Fruit fly (Drosophila melanogaster): ENCODE data around the gene Alp9.

Alp9 gene

dm6 chr3L:5637477-5637876 lies 42.1 kb downstream of the Alp9 start (continued):
- TF ChIP-seq vri (GFP tag; optimal IDR thresholded peaks at IDR 0.05) (no peak), CG6854 (GFP tag; optimal IDR thresholded peaks at IDR 0.05) (no peak), topi (GFP tag; optimal IDR thresholded peaks at IDR 0.05) (peak; percentile 61), CG32006 (GFP tag; optimal IDR thresholded peaks at IDR 0.05) (peak; percentile 67), CG11762 (GFP tag; optimal IDR thresholded peaks at IDR 0.05; ENCODE audit: insufficient read depth) (no peak), CG8632 (GFP tag; optimal IDR thresholded peaks at IDR 0.05) (peak; percentile 44), ss (GFP tag; optimal IDR thresholded peaks at IDR 0.05) (peak; percentile 19 to 65), Eip93F (GFP tag; optimal IDR thresholded peaks at IDR 0.05) (no peak), acj6 (GFP tag; optimal IDR thresholded peaks at IDR 0.05) (peak; percentile 56), esn (GFP tag; optimal IDR thresholded peaks at IDR 0.05) (peak; percentile 60), CG11294 (GFP tag; IDR thresholded peaks at IDR 0.05) (no peak), Hr39 (GFP tag; optimal IDR thresholded peaks at IDR 0.05) (peak; percentile 56), Hr38 (GFP tag; optimal IDR thresholded peaks at IDR 0.05) (no peak), CG15336 (GFP tag; IDR thresholded peaks at IDR 0.05) (no peak), lz (GFP tag; optimal IDR thresholded peaks at IDR 0.05) (peak; percentile 71), cyc (GFP tag; optimal IDR thresholded peaks at IDR 0.05) (peak; percentile 47), CG16779 (tag; optimal IDR thresholded peaks at IDR 0.05) (no peak), CG11902 (GFP tag; optimal IDR thresholded peaks at IDR 0.05) (no peak), Sox14 (GFP tag; optimal IDR thresholded peaks at IDR 0.05) (peak; percentile 62), Lpt (GFP tag; optimal IDR thresholded peaks at IDR 0.05) (peak; percentile 14), CG6163 (GFP tag; IDR thresholded peaks at IDR 0.05) (0 out of 3 replicates have a peak, but pooled peaks have one; percentile 42)

dm6 chr3L:5638542-5639045 lies 43.3 kb downstream of the Alp9 start:
- TF ChIP-seq topi (GFP tag; optimal IDR thresholded peaks at IDR 0.05) (no peak), eg (GFP tag; IDR thresholded peaks at IDR 0.05) (no peak), CG11762 (GFP tag; optimal IDR thresholded peaks at IDR 0.05; ENCODE audit: insufficient read depth) (no peak), OdsH (GFP tag; optimal IDR thresholded peaks at IDR 0.05) (no peak), net (GFP tag; optimal IDR thresholded peaks at IDR 0.05) (no peak), Eip75B (GFP tag; optimal IDR thresholded peaks at IDR 0.05) (no peak), Hr38 (GFP tag; optimal IDR thresholded peaks at IDR 0.05) (no peak), ss (GFP tag; optimal IDR thresholded peaks at IDR 0.05) (no peak), Hr4 (GFP tag; optimal IDR thresholded peaks at IDR 0.05) (no peak), CG16779 (tag; optimal IDR thresholded peaks at IDR 0.05) (no peak), svp (GFP tag) (no peak), Gug (GFP tag; IDR thresholded peaks at IDR 0.05) (no peak), Met (GFP tag; optimal IDR thresholded peaks at IDR 0.05) (no peak), Ets96B (tag; optimal IDR thresholded peaks at IDR 0.05) (no peak), spab (GFP tag; optimal IDR thresholded peaks at IDR 0.05) (no peak), CG32006 (GFP tag; optimal IDR thresholded peaks at IDR 0.05) (no peak), dsx (GFP tag; optimal IDR thresholded peaks at IDR 0.05; ENCODE audit: poor library complexity, severe bottlenecking) (no peak), CG6808 (GFP tag; optimal IDR thresholded peaks at IDR 0.05) (no peak), CG34406 (GFP tag; optimal IDR thresholded peaks at IDR 0.05) (no peak)

dm6 chr3L:5639474-5639873 lies 44.1 kb downstream of the Alp9 start:
- no peak for TF ChIP-seq CG6808 (GFP tag; optimal IDR thresholded peaks at IDR 0.05)
- TF ChIP-seq Blimp-1 (GFP tag; optimal IDR thresholded peaks at IDR 0.05), result peak; percentile 29
- no peak for TF ChIP-seq net (GFP tag; optimal IDR thresholded peaks at IDR 0.05)
- TF ChIP-seq svp (GFP tag), result peak; percentile 67
- TF ChIP-seq Eip78C (GFP tag), result peak; percentile 49
- TF ChIP-seq esn (GFP tag; optimal IDR thresholded peaks at IDR 0.05), result peak; percentile 3

dm6 chr3L:5640689-5641088 lies 45.3 kb downstream of the Alp9 start:
- TF ChIP-seq esn (GFP tag; optimal IDR thresholded peaks at IDR 0.05), result no peak
- TF ChIP-seq CG11294 (GFP tag; IDR thresholded peaks at IDR 0.05), result no peak
- TF ChIP-seq ss (GFP tag; optimal IDR thresholded peaks at IDR 0.05), result no peak
- TF ChIP-seq salr (GFP tag; optimal IDR thresholded peaks at IDR 0.05), result no peak
